Worm (Caenorhabditis elegans) whole organism, midembryonic: ENCODE measurements around the gene dis-3.

Experiments
- T22C8.4 ChIP-seq: fragments of 200-800 bp; sonication (Bioruptor generic); IDR thresholded peaks from 2 replicates; pipeline ENCODE4 v1.3.6; 2022; ENCODE audit warnings: missing genetic modification characterization, missing compliant biosample characterization
- cog-1 ChIP-seq: sonication (generic microtip); optimal IDR thresholded peaks from 2 replicates; lab custom pipeline; 2016; ENCODE audit warnings: missing genetic modification characterization, missing compliant biosample characterization
- flt-1 ChIP-seq: fragments of 200-800 bp; sonication (Bioruptor generic); IDR thresholded peaks from 2 replicates; pipeline ENCODE4 v1.3.6; 2022; ENCODE audit warnings: missing genetic modification characterization, missing compliant biosample characterization
- klf-2 ChIP-seq: fragments of 200-800 bp; sonication (Bioruptor generic); conservative IDR thresholded peaks from 2 replicates; pipeline ENCODE4 v1.3.6; 2022; ENCODE audit warnings: missing genetic modification reagents, missing genetic modification characterization, missing compliant biosample characterization
- med-1 ChIP-seq: sonication (generic microtip); optimal IDR thresholded peaks from 2 replicates; lab custom pipeline; 2017; ENCODE audit warnings: missing genetic modification characterization, mild to moderate bottlenecking, missing compliant biosample characterization, antibody characterized with exemption, missing genetic modification reagents; ENCODE audit not compliant: insufficient read depth
- ref-1 ChIP-seq: fragments of 200-800 bp; sonication (Bioruptor generic); conservative IDR thresholded peaks from 2 replicates; pipeline ENCODE4 v1.3.6; 2022; ENCODE audit warnings: missing genetic modification reagents, missing genetic modification characterization, missing compliant biosample characterization
- tab-1 ChIP-seq: fragments of 200-800 bp; sonication (Bioruptor generic); IDR thresholded peaks from 2 replicates; pipeline ENCODE4 v1.3.6; 2022; ENCODE audit warnings: missing genetic modification characterization, missing compliant biosample characterization
- ztf-23 ChIP-seq: fragments of 200-800 bp; sonication (Bioruptor generic); IDR thresholded peaks from 2 replicates; pipeline ENCODE4 v1.3.6; 2022; ENCODE audit warnings: missing genetic modification reagents, missing genetic modification characterization, missing compliant biosample characterization
- ztf-29 ChIP-seq: fragments of 200-800 bp; sonication (Bioruptor generic); IDR thresholded peaks from 2 replicates; pipeline ENCODE4 v1.3.6; 2022; ENCODE audit warnings: missing genetic modification reagents, missing genetic modification characterization, missing compliant biosample characterization

The dis-3 gene

ce11 chrIV:10096881-10097280 is at the start of gene dis-3:
Gene dis-3, plus strand, starts transcription at chrIV:10097202.
- no peak for TF ChIP-seq ztf-29 (GFP tag; lab: Robert Waterston, UW)
- no peak for TF ChIP-seq ref-1 (GFP tag; lab: Robert Waterston, UW)
- TF ChIP-seq tab-1 (GFP tag; lab: Robert Waterston, UW), result no peak
- no peak for TF ChIP-seq ztf-23 (GFP tag; lab: Robert Waterston, UW)
- TF ChIP-seq med-1, result no peak
- TF ChIP-seq klf-2, result no peak
- no peak for TF ChIP-seq flt-1 (GFP tag; lab: Robert Waterston, UW)
- no peak for TF ChIP-seq cog-1 (tag; lab: Kevin White, UChicago)
- TF ChIP-seq T22C8.4 (GFP tag; lab: Robert Waterston, UW), result no peak

- TF ChIP-seq klf-2, result no peak
- no peak for TF ChIP-seq flt-1 (GFP tag; lab: Robert Waterston, UW)
- TF ChIP-seq med-1, result no peak
- TF ChIP-seq ztf-23 (GFP tag; lab: Robert Waterston, UW), result no peak
- TF ChIP-seq T22C8.4 (GFP tag; lab: Robert Waterston, UW), result no peak
- TF ChIP-seq tab-1 (GFP tag; lab: Robert Waterston, UW), result no peak
- no peak for TF ChIP-seq cog-1 (tag; lab: Kevin White, UChicago)
- no peak for TF ChIP-seq ztf-29 (GFP tag; lab: Robert Waterston, UW)
- TF ChIP-seq ref-1 (GFP tag; lab: Robert Waterston, UW), result no peak
Observed at ce11 chrIV:10048268-10048667, 48.7 kb upstream of the dis-3 start.

DNA sequence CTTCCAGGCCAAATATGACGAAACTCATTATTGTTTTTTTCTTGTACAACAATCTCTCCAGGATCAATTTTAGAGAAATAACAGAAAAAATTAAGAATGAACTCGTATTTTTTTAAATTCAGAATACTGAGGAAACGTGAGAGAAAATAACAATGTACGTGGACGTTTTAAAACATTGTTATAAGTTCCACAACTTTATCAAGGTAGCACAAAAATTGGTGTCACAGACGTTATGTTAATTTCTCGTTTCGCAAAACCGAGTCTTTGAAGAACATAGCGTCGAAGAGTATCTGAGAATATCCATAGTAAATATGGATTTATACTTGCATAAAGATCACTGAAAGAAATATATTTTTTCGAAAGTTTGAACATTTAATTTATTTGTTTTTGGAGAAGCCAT is 45.9 kb upstream of the dis-3 start, which contains the start of gene T04B2.8:
T04B2.8 (minus strand) TSS at position 101 of the 400 bp plus-strand sequence.
- TF ChIP-seq tab-1 (GFP tag; lab: Robert Waterston, UW) (no peak), ztf-23 (GFP tag; lab: Robert Waterston, UW) (no peak), ztf-29 (GFP tag; lab: Robert Waterston, UW) (no peak), ref-1 (GFP tag; lab: Robert Waterston, UW) (no peak), med-1 (no peak), flt-1 (GFP tag; lab: Robert Waterston, UW) (no peak), cog-1 (tag; lab: Kevin White, UChicago) (no peak), klf-2 (no peak), T22C8.4 (GFP tag; lab: Robert Waterston, UW) (no peak)

DNA sequence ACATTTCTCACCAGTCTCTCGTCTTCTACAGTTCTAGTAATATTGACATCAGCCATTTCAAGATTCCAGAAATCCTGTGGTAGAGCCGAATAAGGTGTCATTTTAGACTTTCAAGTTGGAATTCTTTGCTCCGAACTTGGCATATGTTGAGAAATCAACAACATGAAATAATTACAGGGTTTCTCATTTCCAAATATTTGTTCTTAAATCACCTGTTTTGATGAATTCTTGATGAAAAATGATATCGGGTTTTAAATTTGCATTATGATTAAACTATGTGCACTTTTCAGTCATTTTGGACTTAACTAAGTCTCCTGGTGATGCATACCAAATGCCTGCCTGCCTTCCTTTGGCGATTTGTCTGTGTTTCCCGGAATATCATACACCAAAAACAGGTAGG is 43.5 kb upstream of the dis-3 start, which contains the start of gene srv-12:
srv-12 (minus strand) TSS at position 101 of the 400 bp plus-strand sequence.
- TF ChIP-seq ref-1 (GFP tag; lab: Robert Waterston, UW) (no peak), flt-1 (GFP tag; lab: Robert Waterston, UW) (no peak), ztf-23 (GFP tag; lab: Robert Waterston, UW) (no peak), klf-2 (no peak), med-1 (no peak), cog-1 (tag; lab: Kevin White, UChicago) (no peak), tab-1 (GFP tag; lab: Robert Waterston, UW) (no peak), T22C8.4 (GFP tag; lab: Robert Waterston, UW) (no peak), ztf-29 (GFP tag; lab: Robert Waterston, UW) (no peak)

- no peak for TF ChIP-seq ref-1 (GFP tag; lab: Robert Waterston, UW)
- no peak for TF ChIP-seq ztf-23 (GFP tag; lab: Robert Waterston, UW)
- no peak for TF ChIP-seq tab-1 (GFP tag; lab: Robert Waterston, UW)
- no peak for TF ChIP-seq med-1
- no peak for TF ChIP-seq T22C8.4 (GFP tag; lab: Robert Waterston, UW)
- TF ChIP-seq flt-1 (GFP tag; lab: Robert Waterston, UW), result no peak
Observed at ce11 chrIV:10056138-10056537, 40.9 kb upstream of the dis-3 start, which contains the start of gene T04B2.7. Gene T04B2.7, minus strand, starts transcription at chrIV:10056238.

ce11 chrIV:10059175-10059574 is 37.8 kb upstream of the dis-3 start:
- no peak for TF ChIP-seq med-1
- no peak for TF ChIP-seq tab-1 (GFP tag; lab: Robert Waterston, UW)
- TF ChIP-seq cog-1 (tag; lab: Kevin White, UChicago), result no peak
- TF ChIP-seq ref-1 (GFP tag; lab: Robert Waterston, UW), result no peak
- no peak for TF ChIP-seq T22C8.4 (GFP tag; lab: Robert Waterston, UW)
- no peak for TF ChIP-seq flt-1 (GFP tag; lab: Robert Waterston, UW)
- no peak for TF ChIP-seq klf-2
- TF ChIP-seq ztf-23 (GFP tag; lab: Robert Waterston, UW), result no peak
- no peak for TF ChIP-seq ztf-29 (GFP tag; lab: Robert Waterston, UW)

- TF ChIP-seq klf-2 (no peak), flt-1 (GFP tag; lab: Robert Waterston, UW) (no peak), cog-1 (tag; lab: Kevin White, UChicago) (no peak), ref-1 (GFP tag; lab: Robert Waterston, UW) (no peak), T22C8.4 (GFP tag; lab: Robert Waterston, UW) (no peak), ztf-23 (GFP tag; lab: Robert Waterston, UW) (no peak), tab-1 (GFP tag; lab: Robert Waterston, UW) (no peak), ztf-29 (GFP tag; lab: Robert Waterston, UW) (no peak), med-1 (no peak)
Observed at ce11 chrIV:10060795-10061194, 36.2 kb upstream of the dis-3 start.

- TF ChIP-seq T22C8.4 (GFP tag; lab: Robert Waterston, UW) (no peak), ref-1 (GFP tag; lab: Robert Waterston, UW) (no peak)
Observed at ce11 chrIV:10062728-10063127, 34.3 kb upstream of the dis-3 start, which contains the start of gene ipla-7. Gene ipla-7, minus strand, starts transcription at chrIV:10062849.

- TF ChIP-seq T22C8.4 (GFP tag; lab: Robert Waterston, UW), result no peak
- TF ChIP-seq tab-1 (GFP tag; lab: Robert Waterston, UW), result no peak
Observed at ce11 chrIV:10063941-10064340, 33.1 kb upstream of the dis-3 start.

DNA sequence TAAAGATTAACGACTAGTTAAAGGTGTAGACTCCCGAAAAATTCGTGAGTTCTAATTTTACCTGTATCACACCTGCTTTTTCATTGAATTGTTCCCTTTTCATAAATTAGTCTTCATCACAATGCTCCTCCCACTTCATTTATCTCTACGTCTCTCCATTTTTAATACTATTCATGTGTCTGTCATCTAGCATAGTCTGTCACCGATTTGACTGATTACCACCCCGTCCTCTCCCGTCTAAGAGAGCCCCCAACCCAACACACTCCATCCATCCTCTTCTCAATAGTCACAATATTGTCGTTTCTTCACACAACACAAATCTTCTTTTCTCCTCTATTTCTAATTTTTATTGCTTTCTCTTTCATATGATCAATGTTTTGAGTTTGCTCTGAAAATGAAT is 31.8 kb upstream of the dis-3 start:
- no peak for TF ChIP-seq ref-1 (GFP tag; lab: Robert Waterston, UW)
- no peak for TF ChIP-seq klf-2
- TF ChIP-seq T22C8.4 (GFP tag; lab: Robert Waterston, UW), result no peak
- no peak for TF ChIP-seq flt-1 (GFP tag; lab: Robert Waterston, UW)
